Fruit fly (Drosophila melanogaster): Measurements from ENCODE around the gene CG33783.
A peak's percentile ranks its signal among the peaks of the same experiment; 100 is the strongest.

The CG33783 gene

dm6 chr3R:10082549-10083075 lies 16.0 kb downstream of the CG33783 start (continued):
- no peak for TF ChIP-seq Dfd (GFP tag; optimal IDR thresholded peaks at IDR 0.05)
- TF ChIP-seq CrebA (GFP tag; optimal IDR thresholded peaks at IDR 0.05; ENCODE audit: borderline replicate concordance), result no peak
- peak; percentile 97 for TF ChIP-seq woc (GFP tag; optimal IDR thresholded peaks at IDR 0.05)
- TF ChIP-seq sage (GFP tag; optimal IDR thresholded peaks at IDR 0.05), result peak; percentile 68

dm6 chr3R:10083077-10083476 lies 16.5 kb downstream of the CG33783 start:
- no peak for TF ChIP-seq foxo (GFP tag; optimal IDR thresholded peaks at IDR 0.05)
- TF ChIP-seq Vsx2 (GFP tag; optimal IDR thresholded peaks at IDR 0.05; ENCODE audit: partially characterized antibody), result peak; percentile 63
- peak; percentile 11 for TF ChIP-seq Dif (GFP tag; optimal IDR thresholded peaks at IDR 0.05; ENCODE audit: partially characterized antibody)

- TF ChIP-seq CrebA (GFP tag; optimal IDR thresholded peaks at IDR 0.05; ENCODE audit: borderline replicate concordance) (peak; percentile 40), woc (GFP tag; optimal IDR thresholded peaks at IDR 0.05) (no peak), jim (GFP tag; optimal IDR thresholded peaks at IDR 0.05) (no peak), Rel (GFP tag; optimal IDR thresholded peaks at IDR 0.05) (no peak), Rel (tag; optimal IDR thresholded peaks at IDR 0.05) (no peak), GATAd (GFP tag; optimal IDR thresholded peaks at IDR 0.05) (no peak), brk (GFP tag; optimal IDR thresholded peaks at IDR 0.05) (no peak), sage (GFP tag; optimal IDR thresholded peaks at IDR 0.05) (no peak), Hr83 (GFP tag; optimal IDR thresholded peaks at IDR 0.05; ENCODE audit: poor library complexity, severe bottlenecking) (peak; percentile 58), Hnf4 (GFP tag; optimal IDR thresholded peaks at IDR 0.05) (no peak), Dfd (GFP tag; optimal IDR thresholded peaks at IDR 0.05) (no peak), dsf (GFP tag; optimal IDR thresholded peaks at IDR 0.05; ENCODE audit: borderline replicate concordance) (no peak), rgr (GFP tag; optimal IDR thresholded peaks at IDR 0.05) (no peak), pan (optimal IDR thresholded peaks at IDR 0.05) (no peak), N (GFP tag; optimal IDR thresholded peaks at IDR 0.05) (no peak), Dif (GFP tag; optimal IDR thresholded peaks at IDR 0.05; ENCODE audit: partially characterized antibody) (peak; percentile 76), dmrt93B (GFP tag; optimal IDR thresholded peaks at IDR 0.05) (no peak), HLH106 (tag; optimal IDR thresholded peaks at IDR 0.05) (no peak), sv (GFP tag; optimal IDR thresholded peaks at IDR 0.05) (no peak), foxo (GFP tag; optimal IDR thresholded peaks at IDR 0.05) (no peak), dl (GFP tag; optimal IDR thresholded peaks at IDR 0.05; ENCODE audit: insufficient read depth in 1 of 2, partially characterized antibody in 2 of 2) (peak; percentile 50 to 71), Vsx2 (GFP tag; optimal IDR thresholded peaks at IDR 0.05; ENCODE audit: partially characterized antibody) (no peak), br (GFP tag; optimal IDR thresholded peaks at IDR 0.05) (no peak), Myc (optimal IDR thresholded peaks at IDR 0.05) (no peak), Abd-B (GFP tag; optimal IDR thresholded peaks at IDR 0.05) (no peak), fru (GFP tag; optimal IDR thresholded peaks at IDR 0.05) (peak; percentile 70), Mio (GFP tag; optimal IDR thresholded peaks at IDR 0.05) (no peak), psq (GFP tag; optimal IDR thresholded peaks at IDR 0.05) (peak; percentile 97), Sp1 (GFP tag; optimal IDR thresholded peaks at IDR 0.05) (no peak), lola (GFP tag; optimal IDR thresholded peaks at IDR 0.05) (no peak), h (GFP tag; optimal IDR thresholded peaks at IDR 0.05) (no peak), CG9705 (GFP tag; optimal IDR thresholded peaks at IDR 0.05) (no peak), ey (GFP tag; optimal IDR thresholded peaks at IDR 0.05) (no peak), CG32264 (GFP tag; optimal IDR thresholded peaks at IDR 0.05) (no peak), OdsH (GFP tag; optimal IDR thresholded peaks at IDR 0.05) (no peak), Jra (GFP tag; optimal IDR thresholded peaks at IDR 0.05) (no peak), Hr78 (GFP tag; optimal IDR thresholded peaks at IDR 0.05) (no peak), usp (GFP tag; optimal IDR thresholded peaks at IDR 0.05) (no peak), tai (GFP tag; optimal IDR thresholded peaks at IDR 0.05) (no peak)
Observed at dm6 chr3R:10084179-10084647, 17.6 kb downstream of the CG33783 start.

All from whole organism, wandering third instar larva.